Worm (Caenorhabditis elegans): ENCODE data around the gene nspc-4.
"Not testable (repeated sequence)": the region's sequence is repeated elsewhere in the genome, so short reads cannot be mapped to it uniquely, and the experiment has no call there.

nspc-4 gene

DNA sequence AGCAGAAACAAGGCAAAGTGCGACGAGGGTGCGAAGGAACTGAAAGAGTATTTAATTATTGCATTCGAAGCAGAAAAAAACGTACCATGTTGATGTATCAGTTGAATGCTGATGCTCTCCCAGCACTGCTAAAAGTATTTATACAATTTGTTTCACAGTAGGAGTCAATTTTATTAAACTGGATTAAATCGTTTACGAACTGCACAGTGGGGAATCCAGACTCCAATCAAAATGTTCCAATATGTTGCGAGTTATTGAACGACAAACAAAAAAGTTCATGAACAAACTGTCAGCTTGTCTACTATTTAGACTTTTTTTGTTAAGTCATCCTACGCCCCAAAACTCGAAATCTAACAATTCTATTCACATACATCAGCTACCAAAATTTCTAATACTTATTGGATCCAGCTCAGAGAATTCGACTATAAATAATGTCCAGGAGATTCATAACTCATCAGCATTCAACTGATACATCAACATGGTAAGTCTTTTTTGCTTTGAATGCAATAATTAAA lies at the start of gene nspc-4, which contains the start of gene nspc-5:
nspc-4 (minus strand) TSS at position 101 of the 515 bp plus-strand sequence.
nspc-5 (plus strand) TSS at position 465 of the 515 bp plus-strand sequence.
- TF ChIP-seq ets-7 (tag; optimal IDR thresholded peaks at IDR 0.05); tbx-37 (GFP tag; conservative IDR thresholded peaks at IDR 0.05); hmbx-1 (tag; optimal IDR thresholded peaks at IDR 0.05): not testable (repeated sequence)

DNA sequence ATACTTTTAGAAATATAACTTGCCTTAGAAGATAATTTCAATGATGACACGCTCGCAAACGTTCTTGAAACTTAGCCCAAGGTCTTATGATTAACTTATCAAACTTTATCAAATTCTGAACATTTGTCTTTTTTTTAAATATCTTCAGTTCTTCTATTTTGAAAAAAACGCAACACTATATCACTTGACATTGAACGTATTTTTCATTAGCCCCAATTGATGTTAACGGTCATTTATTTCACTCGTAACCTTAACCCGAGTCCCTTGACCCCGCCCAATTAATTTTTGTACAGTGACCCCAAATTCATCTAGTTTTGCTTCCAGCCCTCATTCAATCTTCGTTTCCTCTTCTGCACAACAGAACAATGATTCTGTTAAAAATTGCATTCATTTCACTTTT lies 47.7 kb upstream of the nspc-4 start, which contains the start of gene F18E9.3:
F18E9.3 (plus strand) TSS at position 311 of the 400 bp plus-strand sequence.
- TF ChIP-seq ets-7 (tag; optimal IDR thresholded peaks at IDR 0.05) (no peak), B0310.2 (tag; optimal IDR thresholded peaks at IDR 0.05) (no peak), flt-1 (GFP tag; IDR thresholded peaks at IDR 0.05) (no peak), ceh-13 (GFP tag; optimal IDR thresholded peaks at IDR 0.05) (no peak), sea-1 (GFP tag; conservative IDR thresholded peaks at IDR 0.05) (no peak), tra-4 (tag; optimal IDR thresholded peaks at IDR 0.05) (no peak), F13C5.2 (tag; optimal IDR thresholded peaks at IDR 0.05) (no peak), hnd-1 (tag; optimal IDR thresholded peaks at IDR 0.05) (no peak), hmg-4 (GFP tag; optimal IDR thresholded peaks at IDR 0.05) (no peak), ceh-36 (tag; optimal IDR thresholded peaks at IDR 0.05) (no peak), scrt-1 (GFP tag; IDR thresholded peaks at IDR 0.05) (no peak), ama-1 (optimal IDR thresholded peaks at IDR 0.05) (no peak), aly-1 (tag; optimal IDR thresholded peaks at IDR 0.05) (no peak), hmbx-1 (tag; optimal IDR thresholded peaks at IDR 0.05) (no peak), pes-1 (GFP tag; IDR thresholded peaks at IDR 0.05) (no peak)

DNA sequence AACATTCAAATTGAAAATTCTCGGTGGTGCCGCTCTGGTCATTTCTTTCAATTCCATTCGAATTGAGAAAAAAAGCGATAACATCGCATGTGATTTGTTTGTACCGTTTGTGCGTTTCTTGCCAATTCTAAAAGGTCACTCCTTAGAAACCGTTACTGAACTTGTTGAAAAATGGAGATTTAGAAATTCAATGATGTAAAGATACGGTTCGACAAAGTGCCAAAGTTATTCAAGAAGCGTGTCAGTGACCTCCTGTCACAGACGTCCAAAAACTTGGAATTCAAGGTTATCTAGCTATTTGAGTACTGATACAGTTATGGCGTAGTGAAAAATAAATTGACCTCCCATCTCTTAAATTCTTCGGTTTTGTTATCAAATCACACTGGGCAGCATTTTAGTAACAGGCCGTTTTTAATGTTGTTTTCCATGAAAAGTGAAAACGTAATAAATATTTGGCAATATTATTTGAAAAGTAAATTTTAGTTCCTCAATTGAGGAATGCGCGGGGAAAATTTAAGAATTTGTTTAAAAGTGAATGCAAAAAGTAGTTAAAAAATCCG lies 46.7 kb upstream of the nspc-4 start:
- TF ChIP-seq scrt-1 (GFP tag; IDR thresholded peaks at IDR 0.05) (no peak), ama-1 (optimal IDR thresholded peaks at IDR 0.05) (no peak), ets-7 (tag; optimal IDR thresholded peaks at IDR 0.05) (no peak), tra-4 (tag; optimal IDR thresholded peaks at IDR 0.05) (no peak), tbx-37 (GFP tag; conservative IDR thresholded peaks at IDR 0.05) (no peak), hmbx-1 (tag; optimal IDR thresholded peaks at IDR 0.05) (no peak), flt-1 (GFP tag; IDR thresholded peaks at IDR 0.05) (no peak), hnd-1 (tag; optimal IDR thresholded peaks at IDR 0.05) (no peak), tbx-11 (GFP tag; IDR thresholded peaks at IDR 0.05) (no peak), B0310.2 (tag; optimal IDR thresholded peaks at IDR 0.05) (no peak), ceh-36 (tag; optimal IDR thresholded peaks at IDR 0.05) (no peak)

DNA sequence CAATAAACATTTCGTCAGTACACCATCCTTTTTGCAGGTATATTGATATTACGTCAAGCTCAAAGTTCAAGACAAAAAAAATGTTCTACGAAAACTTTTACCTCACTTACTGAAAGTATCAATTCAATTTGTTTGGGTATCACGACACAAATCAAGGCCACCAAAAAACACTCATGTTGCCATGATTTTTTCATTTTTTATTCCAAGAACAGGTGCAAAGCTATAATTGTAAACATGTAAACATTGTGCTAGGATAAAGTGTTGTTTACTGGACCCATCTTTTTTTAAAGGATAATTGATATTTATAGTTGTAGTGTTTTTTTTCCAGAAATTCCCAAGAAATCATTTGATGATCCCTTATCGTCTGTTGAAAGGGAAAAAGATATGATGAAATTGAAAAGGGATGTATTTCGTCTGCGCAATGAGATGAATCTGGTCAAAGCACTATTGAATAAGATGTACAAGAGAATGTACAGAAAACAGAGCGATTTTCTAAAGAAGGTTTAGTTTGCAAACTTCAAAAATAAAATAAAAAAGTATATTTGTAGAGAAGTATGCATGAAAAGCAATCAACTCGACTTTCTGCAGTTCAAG lies 44.7 kb upstream of the nspc-4 start:
- TF ChIP-seq hmbx-1 (tag; optimal IDR thresholded peaks at IDR 0.05) (no peak), aly-1 (tag; optimal IDR thresholded peaks at IDR 0.05) (no peak)

DNA sequence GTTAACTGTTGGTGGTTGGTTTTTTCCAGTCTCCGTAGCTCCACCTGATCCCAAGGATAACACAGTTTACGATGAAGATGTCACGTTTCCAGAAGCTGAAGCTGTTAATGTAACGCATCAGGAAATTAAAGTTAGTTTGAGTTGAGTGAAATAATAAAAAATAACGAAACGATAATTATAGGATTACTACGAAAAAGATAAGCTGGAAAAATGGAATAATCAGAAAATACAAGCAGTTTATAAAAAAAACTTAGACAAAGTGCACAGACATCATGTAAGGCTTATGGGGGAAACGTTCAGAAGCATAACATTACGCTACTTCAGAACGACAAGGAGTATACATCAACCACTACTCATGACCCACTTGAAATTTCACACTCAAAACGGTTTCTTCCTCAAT lies 43.3 kb upstream of the nspc-4 start, which contains the start of gene F18E9.8:
F18E9.8 (minus strand) TSS at position 101 of the 400 bp plus-strand sequence.
- no peak for TF ChIP-seq pes-1 (GFP tag; IDR thresholded peaks at IDR 0.05)
- TF ChIP-seq ets-7 (tag; optimal IDR thresholded peaks at IDR 0.05) = no peak
- no peak for TF ChIP-seq tbx-11 (GFP tag; IDR thresholded peaks at IDR 0.05)
- no peak for TF ChIP-seq tra-4 (tag; optimal IDR thresholded peaks at IDR 0.05)
- no peak for TF ChIP-seq tbx-37 (GFP tag; conservative IDR thresholded peaks at IDR 0.05)
- TF ChIP-seq hnd-1 (tag; optimal IDR thresholded peaks at IDR 0.05) = no peak
- TF ChIP-seq ceh-36 (tag; optimal IDR thresholded peaks at IDR 0.05) = no peak
- TF ChIP-seq B0310.2 (tag; optimal IDR thresholded peaks at IDR 0.05) = no peak
- no peak for TF ChIP-seq ama-1 (optimal IDR thresholded peaks at IDR 0.05)
- no peak for TF ChIP-seq flt-1 (GFP tag; IDR thresholded peaks at IDR 0.05)
- TF ChIP-seq scrt-1 (GFP tag; IDR thresholded peaks at IDR 0.05) = no peak
- TF ChIP-seq ceh-13 (GFP tag; optimal IDR thresholded peaks at IDR 0.05) = no peak
- no peak for TF ChIP-seq hmg-4 (GFP tag; optimal IDR thresholded peaks at IDR 0.05)
- no peak for TF ChIP-seq sea-1 (GFP tag; conservative IDR thresholded peaks at IDR 0.05)
- no peak for TF ChIP-seq F13C5.2 (tag; optimal IDR thresholded peaks at IDR 0.05)
- TF ChIP-seq hmbx-1 (tag; optimal IDR thresholded peaks at IDR 0.05) = no peak
- TF ChIP-seq aly-1 (tag; optimal IDR thresholded peaks at IDR 0.05) = no peak

DNA sequence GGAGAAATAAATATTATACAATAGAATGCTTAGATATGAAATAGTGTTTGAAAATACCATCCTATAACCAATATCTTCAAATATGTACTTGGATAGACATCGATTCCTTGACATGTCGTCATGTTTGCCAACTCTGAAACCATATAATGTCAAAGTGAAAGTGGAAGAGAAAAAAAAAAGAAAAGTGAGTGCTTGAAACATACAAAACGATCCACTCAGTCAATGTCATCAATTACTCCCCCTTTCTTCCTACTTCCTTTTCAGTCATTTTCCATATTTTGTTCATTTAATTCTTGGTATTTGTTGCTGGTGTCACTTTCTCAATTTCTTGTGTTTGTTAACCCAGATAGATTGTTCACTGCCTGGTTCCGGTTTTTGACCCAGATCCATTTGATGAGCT lies 42.1 kb upstream of the nspc-4 start, which contains the start of gene F18E9.4:
F18E9.4 (plus strand) TSS at position 301 of the 400 bp plus-strand sequence.
- TF ChIP-seq hnd-1 (tag; optimal IDR thresholded peaks at IDR 0.05) = no peak
- no peak for TF ChIP-seq aly-1 (tag; optimal IDR thresholded peaks at IDR 0.05)
- TF ChIP-seq tbx-11 (GFP tag; IDR thresholded peaks at IDR 0.05) = no peak
- no peak for TF ChIP-seq sea-1 (GFP tag; conservative IDR thresholded peaks at IDR 0.05)
- TF ChIP-seq pes-1 (GFP tag; IDR thresholded peaks at IDR 0.05) = no peak
- no peak for TF ChIP-seq ets-7 (tag; optimal IDR thresholded peaks at IDR 0.05)

DNA sequence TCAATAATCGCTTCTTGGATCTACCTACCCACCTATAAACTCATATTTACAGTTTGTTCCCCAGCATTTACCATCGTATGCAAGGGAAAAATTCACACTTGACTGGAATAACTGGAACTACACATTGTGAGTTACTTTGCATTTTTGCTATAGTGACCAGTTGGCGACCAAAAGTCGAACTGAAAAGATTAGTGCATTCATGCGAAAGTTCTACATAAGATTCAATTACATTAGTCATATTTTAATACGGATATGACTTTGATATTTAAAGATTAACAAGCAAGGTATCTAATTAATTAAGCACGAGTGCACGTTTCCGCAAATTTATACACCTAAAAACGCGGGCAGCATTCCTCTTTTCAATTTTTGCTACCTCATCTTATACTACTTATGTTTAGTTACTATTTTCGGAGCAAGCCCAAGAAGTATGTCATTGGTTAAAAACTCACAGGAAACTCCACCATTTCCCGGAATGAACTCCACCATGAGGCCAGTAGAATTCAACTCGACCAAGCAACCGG lies 32.9 kb upstream of the nspc-4 start, which contains the start of gene jmjd-3.1:
jmjd-3.1 (plus strand) TSS at position 51 of the 521 bp plus-strand sequence.
- TF ChIP-seq pes-1 (GFP tag; IDR thresholded peaks at IDR 0.05) (no peak), hnd-1 (tag; optimal IDR thresholded peaks at IDR 0.05) (no peak), F13C5.2 (tag; optimal IDR thresholded peaks at IDR 0.05) (no peak), ceh-36 (tag; optimal IDR thresholded peaks at IDR 0.05) (no peak), tbx-37 (GFP tag; conservative IDR thresholded peaks at IDR 0.05) (no peak), flt-1 (GFP tag; IDR thresholded peaks at IDR 0.05) (no peak), hmbx-1 (tag; optimal IDR thresholded peaks at IDR 0.05) (no peak), sea-1 (GFP tag; conservative IDR thresholded peaks at IDR 0.05) (no peak), tbx-11 (GFP tag; IDR thresholded peaks at IDR 0.05) (no peak), tra-4 (tag; optimal IDR thresholded peaks at IDR 0.05) (no peak), hmg-4 (GFP tag; optimal IDR thresholded peaks at IDR 0.05) (no peak), ama-1 (optimal IDR thresholded peaks at IDR 0.05) (no peak), B0310.2 (tag; optimal IDR thresholded peaks at IDR 0.05) (no peak), scrt-1 (GFP tag; IDR thresholded peaks at IDR 0.05) (no peak)
